Worm (Caenorhabditis elegans) whole organism, young adult: ENCODE measurements around the gene dpy-10.

ENCODE experiments used
- F49E8.2 ChIP-seq: sonication (generic microtip); optimal IDR thresholded peaks from 3 replicates; lab custom pipeline; 2017; ENCODE audit warnings: missing genetic modification characterization, mild to moderate bottlenecking, missing compliant biosample characterization, antibody characterized with exemption, moderate library complexity; ENCODE audit not compliant: insufficient read depth
- aptf-2 ChIP-seq: fragments of 200-800 bp; sonication (Bioruptor generic); conservative IDR thresholded peaks from 2 replicates; pipeline ENCODE4 v1.3.6; 2022; ENCODE audit warnings: missing genetic modification reagents, missing genetic modification characterization, missing compliant biosample characterization
- ceh-40 ChIP-seq: fragments of 200-800 bp; sonication (Bioruptor generic); IDR thresholded peaks from 2 replicates; pipeline ENCODE4 v1.3.6; 2022; ENCODE audit warnings: missing genetic modification characterization, missing compliant biosample characterization
- chd-7 ChIP-seq: sonication (generic microtip); optimal IDR thresholded peaks from 2 replicates; lab custom pipeline; 2016; ENCODE audit warnings: mild to moderate bottlenecking, missing genetic modification characterization, moderate library complexity, missing compliant biosample characterization
- ets-4 ChIP-seq: fragments of 200-800 bp; sonication (Bioruptor generic); optimal IDR thresholded peaks from 2 replicates; lab custom pipeline; 2018; ENCODE audit warnings: mild to moderate bottlenecking, missing genetic modification characterization, missing compliant biosample characterization
- unc-62 ChIP-seq: fragments of 150-350 bp; optimal IDR thresholded peaks from 2 replicates; lab custom pipeline; 2014; ENCODE audit warnings: missing biosample characterization, missing genetic modification reagents, missing genetic modification characterization
- ztf-6 ChIP-seq: fragments of 200-800 bp; sonication (Bioruptor generic); IDR thresholded peaks from 2 replicates; pipeline ENCODE4 v1.3.6; 2022; ENCODE audit warnings: missing genetic modification reagents, missing genetic modification characterization, missing compliant biosample characterization

DNA sequence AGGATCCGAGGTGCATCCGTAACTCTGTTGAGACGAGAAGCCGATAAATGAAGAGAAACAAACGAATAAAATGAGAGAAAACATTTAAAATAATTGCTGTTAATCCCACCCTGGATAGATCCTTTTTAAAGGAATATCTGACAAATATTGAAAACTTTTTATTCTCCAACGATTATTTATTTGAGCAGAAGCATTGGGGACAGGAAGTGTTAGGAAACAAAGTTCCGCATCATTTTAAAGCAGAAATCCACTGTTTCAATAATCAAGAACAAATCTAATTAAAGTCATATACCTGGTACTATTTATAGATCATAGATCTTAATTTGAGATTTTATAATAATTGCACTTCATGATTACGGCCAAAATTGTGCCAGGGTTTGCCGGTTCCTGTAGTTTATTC, 38.9 kb upstream of the dpy-10 start, which contains the start of gene F41G3.20:
- no peak for TF ChIP-seq ztf-6 (GFP tag; lab: Robert Waterston, UW)
- no peak for TF ChIP-seq unc-62 (GFP tag; lab: Kevin White, UChicago)
- TF ChIP-seq chd-7 (tag; lab: Kevin White, UChicago), result no peak
- TF ChIP-seq F49E8.2, result no peak
- no peak for TF ChIP-seq ets-4
- TF ChIP-seq aptf-2 (GFP tag; lab: Robert Waterston, UW), result no peak
- TF ChIP-seq ceh-40, result no peak
